Worm (Caenorhabditis elegans) whole organism, L2 larva: ENCODE measurements around the gene aipr-1.

Experiments used
- F13H6.1 ChIP-seq: sonication (generic microtip); optimal IDR thresholded peaks from 2 replicates; lab custom pipeline; 2016; ENCODE audit warnings: missing genetic modification characterization, missing compliant biosample characterization
- ceh-82 ChIP-seq: fragments of 150-350 bp; optimal IDR thresholded peaks from 2 replicates; lab custom pipeline; 2014; ENCODE audit warnings: missing biosample characterization, missing genetic modification characterization
- crh-2 ChIP-seq: sonication (generic microtip); optimal IDR thresholded peaks from 2 replicates; lab custom pipeline; 2017; ENCODE audit warnings: missing biosample characterization, missing genetic modification characterization
- elt-1 ChIP-seq: fragments of 150-350 bp; optimal IDR thresholded peaks from 2 replicates; lab custom pipeline; 2014; ENCODE audit warnings: missing biosample characterization, missing genetic modification characterization
- lin-11 ChIP-seq: fragments of 150-350 bp; sonication (generic microtip); optimal IDR thresholded peaks from 2 replicates; lab custom pipeline; 2014; ENCODE audit warnings: missing biosample characterization, missing genetic modification characterization, inconsistent platforms, mixed read lengths
- mab-5 ChIP-seq: fragments of 150-350 bp; optimal IDR thresholded peaks from 2 replicates; lab custom pipeline; 2014; ENCODE audit warnings: missing biosample characterization, missing genetic modification characterization
- nhr-11 ChIP-seq: fragments of 150-350 bp; optimal IDR thresholded peaks from 2 replicates; lab custom pipeline; 2014; ENCODE audit warnings: missing biosample characterization, missing genetic modification characterization
- nhr-12 ChIP-seq: fragments of 150-350 bp; optimal IDR thresholded peaks from 2 replicates; lab custom pipeline; 2014; ENCODE audit warnings: missing biosample characterization, missing genetic modification characterization
- nhr-237 ChIP-seq: fragments of 150-350 bp; optimal IDR thresholded peaks from 2 replicates; lab custom pipeline; 2014; ENCODE audit warnings: missing biosample characterization, missing genetic modification characterization
- skn-1 ChIP-seq: sonication (generic microtip); optimal IDR thresholded peaks from 2 replicates; lab custom pipeline; 2017; ENCODE audit warnings: missing biosample characterization, missing genetic modification characterization
- zag-1 ChIP-seq: fragments of 150-350 bp; optimal IDR thresholded peaks from 2 replicates; lab custom pipeline; 2014; ENCODE audit warnings: missing biosample characterization, missing genetic modification characterization

- no peak for TF ChIP-seq nhr-11
- no peak for TF ChIP-seq crh-2
- no peak for TF ChIP-seq elt-1 (tag; lab: Kevin White, UChicago)
- TF ChIP-seq mab-5, result no peak
- TF ChIP-seq zag-1 (tag; lab: Kevin White, UChicago), result no peak
- TF ChIP-seq ceh-82 (tag; lab: Kevin White, UChicago), result no peak
- no peak for TF ChIP-seq nhr-12 (tag; lab: Kevin White, UChicago)
- TF ChIP-seq skn-1 (tag; lab: Kevin White, UChicago), result no peak
- no peak for TF ChIP-seq F13H6.1 (tag; lab: Kevin White, UChicago)
- TF ChIP-seq lin-11, result no peak
- TF ChIP-seq nhr-237 (tag; lab: Kevin White, UChicago), result no peak
Measured at ce11 chrII:6625302-6625701, 31.3 kb upstream of the aipr-1 start, which contains the start of gene F54H5.14.
